Fruit fly (Drosophila melanogaster) whole organism, embryonic: Measurements from ENCODE around the gene CG42259.

Experiments
- CG11093 ChIP-seq: fragments of 200-800 bp; sonication (Bioruptor generic); IDR thresholded peaks from 3 replicates; pipeline ENCODE4 v1.3.6; 2022; ENCODE audit warnings: missing biosample characterization, missing genetic modification characterization
- CG11696 ChIP-seq: fragments of 200-800 bp; sonication (Bioruptor generic); IDR thresholded peaks from 2 replicates; pipeline ENCODE4 v1.3.6; 2022; ENCODE audit warnings: missing biosample characterization, missing genetic modification characterization
- CG13123 ChIP-seq: fragments of 200-800 bp; sonication (Bioruptor generic); optimal IDR thresholded peaks from 2 replicates; lab custom pipeline; 2016; ENCODE audit warnings: missing biosample characterization, missing genetic modification characterization
- CG14860 ChIP-seq: fragments of 200-800 bp; sonication (Bioruptor generic); IDR thresholded peaks from 3 replicates; pipeline ENCODE4 v1.3.6; 2022; ENCODE audit warnings: missing biosample characterization, missing genetic modification characterization; ENCODE audit not compliant: partially characterized antibody
- CG15011 ChIP-seq: fragments of 200-800 bp; sonication (Bioruptor generic); optimal IDR thresholded peaks from 3 replicates; lab custom pipeline; 2018; ENCODE audit warnings: missing biosample characterization, mild to moderate bottlenecking, missing genetic modification characterization
- CG1603 ChIP-seq: fragments of 200-800 bp; sonication (Bioruptor generic); optimal IDR thresholded peaks from 2 replicates; lab custom pipeline; 2019; ENCODE audit warnings: missing biosample characterization, mild to moderate bottlenecking, missing genetic modification characterization, moderate library complexity
- CG16813 ChIP-seq: fragments of 200-800 bp; sonication (Bioruptor generic); IDR thresholded peaks from 3 replicates; pipeline ENCODE4 v1.3.6; 2022; ENCODE audit warnings: missing biosample characterization, missing genetic modification characterization; ENCODE audit not compliant: partially characterized antibody
- CG18599 ChIP-seq: fragments of 200-800 bp; sonication (Bioruptor generic); optimal IDR thresholded peaks from 3 replicates; lab custom pipeline; 2017; ENCODE audit warnings: missing biosample characterization, missing genetic modification characterization, mild to moderate bottlenecking, moderate library complexity, missing genetic modification reagents
- CG2120 ChIP-seq: fragments of 200-800 bp; sonication (Bioruptor generic); optimal IDR thresholded peaks from 3 replicates; lab custom pipeline; 2016; ENCODE audit warnings: missing biosample characterization, missing genetic modification characterization
- CG32532 ChIP-seq: fragments of 200-800 bp; sonication (Bioruptor generic); IDR thresholded peaks from 2 replicates; pipeline ENCODE4 v1.3.6; 2022; ENCODE audit warnings: missing biosample characterization, missing genetic modification characterization
- CG6791 ChIP-seq: fragments of 200-800 bp; sonication (Bioruptor generic); IDR thresholded peaks from 3 replicates; pipeline ENCODE4 v1.3.6; 2022; ENCODE audit warnings: missing biosample characterization, missing genetic modification characterization; ENCODE audit not compliant: partially characterized antibody
- CoRest ChIP-seq: fragments of 200-800 bp; sonication (Bioruptor generic); optimal IDR thresholded peaks from 3 replicates; lab custom pipeline; 2018; ENCODE audit warnings: missing biosample characterization, mild to moderate bottlenecking, missing genetic modification characterization, moderate library complexity
- D19B ChIP-seq: fragments of 200-800 bp; sonication (Bioruptor generic); optimal IDR thresholded peaks from 2 replicates; lab custom pipeline; 2017; ENCODE audit warnings: missing biosample characterization, mild to moderate bottlenecking, missing genetic modification characterization
- Dek ChIP-seq: fragments of 200-800 bp; sonication (Bioruptor generic); optimal IDR thresholded peaks from 3 replicates; lab custom pipeline; 2019; ENCODE audit warnings: missing biosample characterization, mild to moderate bottlenecking, missing genetic modification characterization, moderate library complexity
- Drgx ChIP-seq: fragments of 200-800 bp; sonication (Bioruptor generic); IDR thresholded peaks from 2 replicates; pipeline ENCODE4 v1.3.6; 2022; ENCODE audit warnings: missing biosample characterization, missing genetic modification characterization
- Fer1 ChIP-seq: fragments of 200-800 bp; sonication (Bioruptor generic); optimal IDR thresholded peaks from 2 replicates; lab custom pipeline; 2017; ENCODE audit warnings: missing biosample characterization, mild to moderate bottlenecking, missing genetic modification characterization
- Fer2 ChIP-seq: fragments of 200-800 bp; sonication (Bioruptor generic); optimal IDR thresholded peaks from 2 replicates; lab custom pipeline; 2018; ENCODE audit warnings: missing biosample characterization, mild to moderate bottlenecking, missing genetic modification characterization, moderate library complexity
- Med ChIP-seq: fragments of 200-800 bp; sonication (Bioruptor generic); peaks from one replicate; lab custom pipeline; 2016; ENCODE audit warnings: missing biosample characterization, missing genetic modification characterization, mild to moderate bottlenecking, inconsistent platforms, moderate library complexity
- Meics ChIP-seq: fragments of 200-800 bp; sonication (Bioruptor generic); optimal IDR thresholded peaks from 2 replicates; lab custom pipeline; 2017; ENCODE audit warnings: missing biosample characterization, mild to moderate bottlenecking, missing genetic modification characterization
- cg ChIP-seq: fragments of 200-800 bp; sonication (Bioruptor generic); optimal IDR thresholded peaks from 3 replicates; lab custom pipeline; 2019; ENCODE audit warnings: missing biosample characterization, mild to moderate bottlenecking, missing genetic modification characterization, moderate library complexity
- crol ChIP-seq: fragments of 200-800 bp; sonication (Bioruptor generic); IDR thresholded peaks from 2 replicates; pipeline ENCODE4 v1.3.6; 2022; ENCODE audit warnings: missing biosample characterization, missing genetic modification characterization
- disco-r ChIP-seq: fragments of 200-800 bp; sonication (Bioruptor generic); optimal IDR thresholded peaks from 2 replicates; lab custom pipeline; 2016; ENCODE audit warnings: missing biosample characterization, missing genetic modification characterization
- ewg ChIP-seq: fragments of 200-800 bp; sonication (Bioruptor generic); optimal IDR thresholded peaks from 3 replicates; lab custom pipeline; 2017; ENCODE audit warnings: mild to moderate bottlenecking, missing biosample characterization, missing genetic modification reagents, missing genetic modification characterization
- exex ChIP-seq: fragments of 200-800 bp; sonication (Bioruptor generic); optimal IDR thresholded peaks from 4 replicates; lab custom pipeline; 2018; ENCODE audit warnings: missing biosample characterization, mild to moderate bottlenecking, missing genetic modification characterization, moderate library complexity
- fd3F ChIP-seq: fragments of 200-800 bp; sonication (Bioruptor generic); optimal IDR thresholded peaks from 2 replicates; lab custom pipeline; 2018; ENCODE audit warnings: missing biosample characterization, mild to moderate bottlenecking, missing genetic modification characterization, moderate library complexity
- hkb ChIP-seq, 2 experiments: fragments of 200-800 bp in 1 of 2; fragments of >200 bp in 1 of 2; sonication (Bioruptor generic) in 1 of 2; IDR thresholded peaks in 1 of 2; optimal IDR thresholded peaks in 1 of 2; 2 replicates each; pipeline versions ENCODE4 v1.3.6 to Lab custom; 2017 to 2022; ENCODE audit warnings: missing biosample characterization in 1 of 2, missing genetic modification characterization in 1 of 2
- jing ChIP-seq: fragments of 200-800 bp; sonication (Bioruptor generic); optimal IDR thresholded peaks from 2 replicates; lab custom pipeline; 2018; ENCODE audit warnings: missing biosample characterization, mild to moderate bottlenecking, missing genetic modification characterization
- lab ChIP-seq: fragments of 200-800 bp; sonication (Bioruptor generic); optimal IDR thresholded peaks from 3 replicates; lab custom pipeline; 2017; ENCODE audit warnings: missing biosample characterization, missing genetic modification characterization, mild to moderate bottlenecking, moderate library complexity, missing genetic modification reagents
- maf-S ChIP-seq: fragments of 200-800 bp; sonication (Bioruptor generic); optimal IDR thresholded peaks from 2 replicates; lab custom pipeline; 2016; ENCODE audit warnings: missing biosample characterization, missing genetic modification characterization
- mld ChIP-seq: fragments of 200-800 bp; sonication (Bioruptor generic); IDR thresholded peaks from 3 replicates; pipeline ENCODE4 v1.3.6; 2022; ENCODE audit warnings: missing biosample characterization, missing genetic modification characterization; ENCODE audit not compliant: partially characterized antibody
- nerfin-2 ChIP-seq: fragments of 200-800 bp; sonication (Bioruptor generic); IDR thresholded peaks from 2 replicates; pipeline ENCODE4 v1.3.6; 2022; ENCODE audit warnings: missing biosample characterization, missing genetic modification characterization; ENCODE audit not compliant: partially characterized antibody
- p53 ChIP-seq: fragments of 200-800 bp; sonication (Bioruptor generic); optimal IDR thresholded peaks from 2 replicates; lab custom pipeline; 2016; ENCODE audit warnings: missing biosample characterization, missing genetic modification characterization
- ro ChIP-seq: fragments of 200-800 bp; sonication (Bioruptor generic); IDR thresholded peaks from 2 replicates; pipeline ENCODE4 v1.3.6; 2022; ENCODE audit warnings: missing biosample characterization, missing genetic modification characterization
- vfl ChIP-seq: fragments of 200-800 bp; sonication (Bioruptor generic); optimal IDR thresholded peaks from 2 replicates; lab custom pipeline; 2016; ENCODE audit warnings: missing biosample characterization, missing genetic modification characterization
- vnd ChIP-seq: fragments of 200-800 bp; sonication (Bioruptor generic); IDR thresholded peaks from 3 replicates; pipeline ENCODE4 v1.3.6; 2022; ENCODE audit warnings: missing biosample characterization, missing genetic modification characterization; ENCODE audit not compliant: partially characterized antibody
- vvl ChIP-seq: fragments of 200-800 bp; sonication (Bioruptor generic); IDR thresholded peaks from 2 replicates; pipeline ENCODE4 v1.3.6; 2022; ENCODE audit warnings: missing biosample characterization, missing genetic modification characterization

The CG42259 gene

DNA sequence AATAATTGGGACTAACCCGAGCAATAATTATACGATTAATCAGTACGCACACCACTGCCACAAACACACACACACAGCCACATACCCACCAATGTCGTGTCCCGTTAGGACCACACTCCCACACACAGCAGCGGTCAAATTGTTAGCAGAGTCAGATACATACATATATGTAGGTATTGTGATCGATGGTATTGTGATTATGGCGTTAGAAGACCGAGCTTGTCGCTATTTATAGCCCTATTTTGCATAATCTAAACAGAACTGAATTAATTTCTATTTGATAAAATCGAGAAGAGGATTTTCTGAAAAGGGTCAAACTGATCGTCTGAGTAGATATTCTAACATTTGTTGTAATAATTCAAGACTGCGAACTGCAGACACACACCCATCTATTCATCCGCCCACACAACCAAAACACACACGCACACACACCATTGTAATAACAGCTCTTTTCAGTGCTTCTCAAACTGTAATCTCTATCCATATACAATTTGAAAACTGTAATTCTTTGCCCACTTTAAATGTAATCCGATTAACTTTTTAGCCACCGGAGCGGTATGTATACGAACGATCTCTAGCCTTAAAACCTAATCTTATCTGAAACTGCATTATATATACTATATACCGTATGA is 4.5 kb upstream of the CG42259 start (continued):
- TF ChIP-seq Meics (GFP tag; lab: Kevin White, UChicago) (peak; percentile 12), Dek (tag; lab: Kevin White, UChicago) (no peak), vvl (GFP tag; lab: Robert Waterston, UW) (0 out of 2 replicates have a peak, but pooled peaks have one; percentile 10), lab (GFP tag; lab: Kevin White, UChicago) (peak; percentile 24), Fer1 (GFP tag; lab: Kevin White, UChicago) (no peak), hkb (optimal IDR thresholded peaks at IDR 0.05; lab: Kevin White, UChicago) (no peak), hkb (GFP tag; IDR thresholded peaks at IDR 0.05; lab: Robert Waterston, UW) (0 out of 2 replicates have a peak, but pooled peaks have one; percentile 22), mld (GFP tag; lab: Robert Waterston, UW) (no peak), CG1603 (tag; lab: Kevin White, UChicago) (peak; percentile 1), vfl (GFP tag; lab: Kevin White, UChicago) (no peak), ro (GFP tag; lab: Robert Waterston, UW) (no peak), jing (GFP tag; lab: Kevin White, UChicago) (no peak), cg (GFP tag; lab: Kevin White, UChicago) (peak; percentile 83), CG32532 (GFP tag; lab: Robert Waterston, UW) (peak; percentile 24; the same call in 1 of the 2 replicates), exex (tag; lab: Kevin White, UChicago) (peak; percentile 47), CG18599 (GFP tag; lab: Kevin White, UChicago) (peak; percentile 48), disco-r (GFP tag; lab: Kevin White, UChicago) (no peak), CG11696 (peak; percentile 84), CoRest (tag; lab: Kevin White, UChicago) (peak; percentile 13)

DNA sequence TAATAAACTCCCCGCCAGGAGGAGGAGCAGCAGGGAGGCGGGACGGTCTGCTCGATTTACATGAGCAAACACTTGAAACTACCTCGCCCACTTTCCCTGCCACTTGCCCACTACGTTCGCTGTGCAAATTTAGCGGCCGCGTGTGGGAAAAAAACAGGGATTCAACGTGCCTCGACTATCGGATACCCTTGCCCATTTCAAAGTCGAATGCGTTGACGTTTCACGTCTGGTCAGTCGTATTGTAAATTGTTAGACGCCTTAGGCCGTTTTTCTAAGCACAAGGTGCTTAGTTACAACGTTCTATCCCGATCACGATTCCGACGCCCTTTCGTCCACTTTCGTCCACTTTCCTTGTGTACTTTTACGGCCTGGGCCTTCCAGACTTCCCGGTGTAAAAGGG is 1.7 kb downstream of the CG42259 start:
- TF ChIP-seq CG15011, result no peak
- TF ChIP-seq CG13123 (GFP tag; lab: Kevin White, UChicago), result no peak
- TF ChIP-seq CG2120 (GFP tag; lab: Kevin White, UChicago), result no peak
- peak; percentile 53; the same call in 1 of the 2 replicates for TF ChIP-seq nerfin-2
- peak; percentile 31 for TF ChIP-seq D19B (GFP tag; lab: Kevin White, UChicago)
- no peak for TF ChIP-seq fd3F (GFP tag; lab: Kevin White, UChicago)
- TF ChIP-seq ewg (GFP tag; lab: Kevin White, UChicago), result no peak
- TF ChIP-seq Fer2 (tag; lab: Kevin White, UChicago), result no peak
- TF ChIP-seq Drgx (GFP tag; lab: Robert Waterston, UW), result no peak
- peak; percentile 24; the same call in 1 of the 3 replicates for TF ChIP-seq CG14860 (GFP tag; lab: Robert Waterston, UW)
- 0 out of 2 replicates have a peak, but pooled peaks have one; percentile 16 for TF ChIP-seq crol (GFP tag; lab: Robert Waterston, UW)
- TF ChIP-seq p53 (GFP tag; lab: Kevin White, UChicago), result no peak
- TF ChIP-seq maf-S (GFP tag; lab: Kevin White, UChicago), result no peak
- 0 out of 3 replicates have a peak, but pooled peaks have one; percentile 16 for TF ChIP-seq CG6791
- 0 out of 3 replicates have a peak, but pooled peaks have one; percentile 33 for TF ChIP-seq vnd
- peak; percentile 61 for TF ChIP-seq Med (GFP tag; lab: Kevin White, UChicago)
- no peak for TF ChIP-seq CG11093 (GFP tag; lab: Robert Waterston, UW)
- TF ChIP-seq CG16813 (GFP tag; lab: Robert Waterston, UW), result peak; percentile 51; the same call in 1 of the 3 replicates
